Worm (Caenorhabditis elegans): ENCODE data around the gene ptp-8.

ce11 chrIV:7414163-7414562 lies 32.3 kb downstream of the ptp-8 start:
- TF ChIP-seq ama-1 (optimal IDR thresholded peaks at IDR 0.05): no peak
- no peak for TF ChIP-seq unc-62 (GFP tag; optimal IDR thresholded peaks at IDR 0.05)
- no peak for TF ChIP-seq egl-27 (tag; optimal IDR thresholded peaks at IDR 0.05)
- no peak for TF ChIP-seq dmd-4 (tag; optimal IDR thresholded peaks at IDR 0.05)
- no peak for TF ChIP-seq nhr-237 (tag; optimal IDR thresholded peaks at IDR 0.05)
- no peak for TF ChIP-seq nhr-129 (tag; optimal IDR thresholded peaks at IDR 0.05)
- no peak for TF ChIP-seq mbf-1 (tag; optimal IDR thresholded peaks at IDR 0.05)
- no peak for TF ChIP-seq lin-13 (GFP tag; optimal IDR thresholded peaks at IDR 0.05)
- TF ChIP-seq nhr-11 (tag; optimal IDR thresholded peaks at IDR 0.05): no peak

All from whole organism, L2 larva.